Fruit fly (Drosophila melanogaster): Measurements from ENCODE around the gene svr.
A peak's percentile ranks its signal among the peaks of the same experiment; 100 is the strongest.

Gene svr

DNA sequence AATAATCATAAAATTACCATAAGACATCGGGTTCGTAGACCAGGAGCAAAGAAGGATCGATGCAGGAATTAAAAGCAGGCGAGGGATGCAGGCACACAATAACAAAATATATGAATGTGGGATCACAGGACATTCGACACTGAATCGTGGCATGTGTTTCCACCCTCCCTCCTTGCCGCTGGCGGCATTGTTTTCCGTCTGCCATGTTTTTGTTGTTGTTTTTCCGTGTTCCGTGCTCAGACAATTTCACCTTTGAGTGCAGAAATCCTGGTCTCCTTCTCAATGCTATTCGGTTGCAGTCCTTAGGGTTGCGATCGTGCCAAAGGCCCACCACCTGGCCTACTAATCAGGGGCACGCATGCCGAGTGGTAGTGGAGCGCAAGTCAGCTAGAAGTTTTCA is 29.4 kb downstream of the svr start:
- TF ChIP-seq CG6808 (GFP tag; optimal IDR thresholded peaks at IDR 0.05): no peak
- no peak for TF ChIP-seq CG6854 (GFP tag; optimal IDR thresholded peaks at IDR 0.05)
- TF ChIP-seq CG11762 (GFP tag; optimal IDR thresholded peaks at IDR 0.05; ENCODE audit: insufficient read depth): no peak
- TF ChIP-seq dsx (GFP tag; optimal IDR thresholded peaks at IDR 0.05; ENCODE audit: poor library complexity, severe bottlenecking): no peak
- TF ChIP-seq OdsH (GFP tag; optimal IDR thresholded peaks at IDR 0.05): no peak
- TF ChIP-seq Sox102F (GFP tag; optimal IDR thresholded peaks at IDR 0.05): no peak
- TF ChIP-seq net (GFP tag; optimal IDR thresholded peaks at IDR 0.05): no peak
- no peak for TF ChIP-seq pdm3 (GFP tag; optimal IDR thresholded peaks at IDR 0.05)
- no peak for TF ChIP-seq CG9139 (GFP tag; optimal IDR thresholded peaks at IDR 0.05)
- no peak for TF ChIP-seq lz (GFP tag; optimal IDR thresholded peaks at IDR 0.05)
- no peak for TF ChIP-seq Sox14 (GFP tag; optimal IDR thresholded peaks at IDR 0.05)
- TF ChIP-seq achi (GFP tag; optimal IDR thresholded peaks at IDR 0.05): no peak
- TF ChIP-seq CG34406 (GFP tag; optimal IDR thresholded peaks at IDR 0.05): no peak
- TF ChIP-seq cyc (GFP tag; optimal IDR thresholded peaks at IDR 0.05): no peak
- TF ChIP-seq Hr39 (GFP tag; optimal IDR thresholded peaks at IDR 0.05): no peak

DNA sequence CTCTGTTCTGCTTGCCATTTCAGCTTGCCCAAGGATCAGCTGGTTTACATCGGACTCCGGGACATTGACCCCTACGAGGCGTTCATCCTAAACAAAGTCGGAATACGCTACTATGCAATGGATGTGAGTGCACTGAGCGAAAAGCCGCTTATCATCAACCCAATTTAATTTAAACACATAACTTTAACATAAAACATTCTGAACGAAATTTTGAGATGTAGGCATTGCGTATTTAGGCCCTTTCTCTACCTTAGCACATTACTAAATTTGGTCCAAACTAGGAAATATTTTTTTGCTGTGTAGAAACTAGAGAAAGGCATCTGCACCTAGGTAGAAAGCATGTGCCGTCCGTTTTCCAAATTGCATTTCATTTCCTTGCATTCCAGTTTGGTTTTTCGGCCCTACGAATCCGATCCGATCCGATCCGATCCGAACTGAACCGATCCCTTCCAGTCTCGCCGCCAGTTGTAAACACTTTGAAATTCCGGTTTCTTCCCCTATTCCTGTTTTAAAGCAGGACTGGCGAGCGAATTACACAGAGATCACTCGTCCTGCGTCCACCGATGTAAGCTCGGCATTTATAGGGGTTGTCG is 30.3 kb downstream of the svr start:
- TF ChIP-seq Eip78C (GFP tag): peak; percentile 47
- no peak for TF ChIP-seq CG10631 (GFP tag; optimal IDR thresholded peaks at IDR 0.05)

DNA sequence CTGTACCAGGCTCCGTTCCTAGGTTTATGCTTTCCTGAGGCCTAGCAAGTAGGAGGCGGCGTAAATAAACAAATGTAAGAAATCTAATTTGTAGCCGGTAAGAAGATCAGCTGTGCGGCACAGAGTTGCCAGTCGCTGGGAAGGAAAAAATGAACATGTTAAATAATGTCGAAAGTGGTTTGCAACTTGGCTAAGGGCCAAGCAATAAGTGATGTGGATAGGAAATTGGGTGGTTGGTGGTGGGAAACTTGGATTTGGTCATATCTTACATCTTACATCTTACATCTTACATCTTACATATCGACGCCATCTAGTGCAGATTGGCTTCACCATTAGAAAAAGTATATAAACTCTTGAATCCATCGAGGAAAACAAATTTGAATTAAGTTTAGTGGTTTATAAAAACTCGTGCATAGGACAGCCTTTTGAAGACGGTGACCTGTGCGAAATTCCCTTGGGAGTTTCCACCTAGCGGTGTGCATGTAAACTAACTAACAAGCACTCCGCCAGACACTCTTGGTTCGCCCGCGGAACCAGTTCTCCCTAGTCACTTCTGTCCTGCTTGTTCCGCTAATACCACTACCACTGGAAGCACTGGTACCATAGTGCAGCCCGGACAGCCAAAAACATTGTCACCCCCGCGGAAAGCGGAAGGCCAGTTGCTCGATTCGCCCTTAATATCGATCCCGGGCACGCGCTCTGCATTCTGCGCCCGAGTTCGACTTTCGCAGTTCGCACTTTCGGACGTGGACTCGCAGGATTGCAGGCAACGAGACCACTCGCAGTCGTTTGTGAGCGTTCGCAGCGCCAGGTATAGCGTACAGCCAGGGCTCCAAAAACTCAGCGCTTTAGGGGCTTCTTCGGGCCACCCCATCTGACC is 33.7 kb downstream of the svr start, which contains the start of the genes CG4293 and Appl:
TSS of gene CG4293 (minus strand) at position 568 of the 880 bp plus-strand sequence.
TSS of gene Appl (plus strand) at position 778 of the 880 bp plus-strand sequence.
- no peak for TF ChIP-seq topi (GFP tag; optimal IDR thresholded peaks at IDR 0.05)
- no peak for TF ChIP-seq Lpt (GFP tag; optimal IDR thresholded peaks at IDR 0.05)
- no peak for TF ChIP-seq pdm3 (GFP tag; optimal IDR thresholded peaks at IDR 0.05)
- TF ChIP-seq eg (GFP tag; IDR thresholded peaks at IDR 0.05): 0 out of 3 replicates have a peak, but pooled peaks have one; percentile 30
- peak; percentile 40 for TF ChIP-seq Eip78C (GFP tag)
- no peak for TF ChIP-seq CG9139 (GFP tag; optimal IDR thresholded peaks at IDR 0.05)
- TF ChIP-seq Gug (GFP tag; IDR thresholded peaks at IDR 0.05): no peak
- TF ChIP-seq net (GFP tag; optimal IDR thresholded peaks at IDR 0.05): no peak
- TF ChIP-seq CG3032 (tag; optimal IDR thresholded peaks at IDR 0.05): no peak
- TF ChIP-seq fd59A (GFP tag; optimal IDR thresholded peaks at IDR 0.05): no peak
- no peak for TF ChIP-seq fkh (GFP tag; optimal IDR thresholded peaks at IDR 0.05)
- TF ChIP-seq CG8119 (GFP tag; IDR thresholded peaks at IDR 0.05): no peak
- no peak for TF ChIP-seq Eip75B (GFP tag; optimal IDR thresholded peaks at IDR 0.05)
- TF ChIP-seq CG16779 (tag; optimal IDR thresholded peaks at IDR 0.05): no peak
- TF ChIP-seq achi (GFP tag; optimal IDR thresholded peaks at IDR 0.05): no peak
- TF ChIP-seq CG6808 (GFP tag; optimal IDR thresholded peaks at IDR 0.05): peak; percentile 40
- no peak for TF ChIP-seq fd85E (GFP tag; optimal IDR thresholded peaks at IDR 0.05)

DNA sequence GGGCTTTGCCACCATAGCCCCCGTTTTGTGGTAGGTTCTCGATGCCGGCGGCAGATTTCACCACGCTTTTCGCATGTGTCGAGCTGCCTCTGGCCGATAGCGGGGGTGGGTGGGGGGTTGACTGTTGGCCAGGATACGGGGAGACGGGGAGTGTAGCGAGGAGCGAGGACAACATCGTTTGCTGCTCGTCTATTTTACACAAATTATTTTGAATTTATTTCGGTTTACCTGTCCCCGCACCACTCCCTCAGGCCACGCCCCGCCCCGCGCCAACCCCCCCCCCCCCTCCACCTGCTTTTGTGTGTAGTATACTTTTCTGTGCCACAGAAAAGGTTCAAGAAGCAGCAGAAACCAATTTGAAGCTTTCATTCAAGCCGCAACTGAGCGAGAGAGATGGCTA is 45.8 kb downstream of the svr start:
- TF ChIP-seq Gug (GFP tag; IDR thresholded peaks at IDR 0.05): no peak

DNA sequence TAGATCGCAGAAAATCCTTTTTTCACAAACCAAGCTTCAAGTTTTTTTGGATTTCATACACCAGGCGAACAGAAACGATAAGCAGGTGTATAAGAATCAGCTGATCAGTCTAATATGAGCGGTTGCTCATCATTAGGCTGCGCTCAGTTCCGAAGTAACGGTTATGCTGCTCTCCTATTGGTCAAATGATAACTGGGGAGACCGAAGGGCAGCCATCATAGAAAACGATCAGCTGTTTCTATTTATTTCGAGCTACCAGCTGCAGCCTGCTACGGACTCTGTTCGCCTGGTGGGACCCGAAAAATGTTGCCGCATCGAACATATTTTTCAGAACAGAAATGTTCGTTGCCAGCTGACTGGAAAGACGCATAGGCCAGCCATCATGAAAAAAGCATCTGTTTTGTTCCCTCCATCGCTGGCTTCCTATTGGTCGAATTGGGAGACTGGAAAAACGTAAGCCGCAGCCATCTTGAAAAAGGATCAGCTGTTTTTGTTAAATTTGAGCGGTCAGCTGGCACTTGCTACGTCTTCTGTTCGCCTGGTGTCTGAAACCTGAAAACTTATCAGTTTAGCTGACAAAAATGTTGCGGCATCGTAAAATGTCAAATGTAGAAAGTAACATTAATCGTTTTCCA is 50.2 kb downstream of the svr start:
- TF ChIP-seq CG11762 (GFP tag; optimal IDR thresholded peaks at IDR 0.05; ENCODE audit: insufficient read depth) (no peak), lz (GFP tag; optimal IDR thresholded peaks at IDR 0.05) (no peak), CG16779 (tag; optimal IDR thresholded peaks at IDR 0.05) (no peak), Ets21C (GFP tag; optimal IDR thresholded peaks at IDR 0.05) (no peak), ss (GFP tag; optimal IDR thresholded peaks at IDR 0.05) (no peak), CG8632 (GFP tag; optimal IDR thresholded peaks at IDR 0.05) (no peak), dsx (GFP tag; optimal IDR thresholded peaks at IDR 0.05; ENCODE audit: poor library complexity, severe bottlenecking) (no peak), CG32006 (GFP tag; optimal IDR thresholded peaks at IDR 0.05) (no peak), CG6808 (GFP tag; optimal IDR thresholded peaks at IDR 0.05) (no peak), dac (GFP tag; optimal IDR thresholded peaks at IDR 0.05) (no peak), Sox102F (GFP tag; optimal IDR thresholded peaks at IDR 0.05) (no peak), pdm3 (GFP tag; optimal IDR thresholded peaks at IDR 0.05) (no peak), CG11902 (GFP tag; optimal IDR thresholded peaks at IDR 0.05) (no peak), CG15336 (GFP tag; IDR thresholded peaks at IDR 0.05) (no peak), Lpt (GFP tag; optimal IDR thresholded peaks at IDR 0.05) (no peak), OdsH (GFP tag; optimal IDR thresholded peaks at IDR 0.05) (no peak)

All from whole organism, prepupa.